Worm (Caenorhabditis elegans) whole organism, L4 larva: ENCODE results near the gene C14C6.3.

Experiments used
- D1046.2 ChIP-seq: fragments of 200-800 bp; sonication (Bioruptor generic); IDR thresholded peaks from 2 replicates; pipeline ENCODE4 v1.3.6; 2022; ENCODE audit warnings: missing genetic modification characterization, missing compliant biosample characterization
- F26F4.8 ChIP-seq: fragments of 200-800 bp; sonication (Bioruptor generic); conservative IDR thresholded peaks from 2 replicates; pipeline ENCODE4 v1.3.6; 2022; ENCODE audit warnings: missing genetic modification characterization, missing compliant biosample characterization
- F44E2.7 ChIP-seq: fragments of 200-800 bp; sonication (Bioruptor generic); IDR thresholded peaks from 2 replicates; pipeline ENCODE4 v2.1.2; 2022; ENCODE audit warnings: missing genetic modification characterization, missing compliant biosample characterization
- F49E8.2 ChIP-seq: sonication (generic microtip); optimal IDR thresholded peaks from 2 replicates; lab custom pipeline; 2016; ENCODE audit warnings: missing compliant biosample characterization, mild to moderate bottlenecking, missing genetic modification characterization, borderline replicate concordance
- T20F7.1 ChIP-seq: fragments of 200-800 bp; sonication (Bioruptor generic); optimal IDR thresholded peaks from 2 replicates; lab custom pipeline; 2018; ENCODE audit warnings: mild to moderate bottlenecking, missing genetic modification characterization, missing compliant biosample characterization
- Y105C5A.15 ChIP-seq: fragments of 200-800 bp; sonication (Bioruptor generic); IDR thresholded peaks from 2 replicates; pipeline ENCODE4 v1.3.6; 2022; ENCODE audit warnings: missing genetic modification characterization, missing compliant biosample characterization
- Y48G9A.11 ChIP-seq: fragments of 200-800 bp; sonication (Bioruptor generic); IDR thresholded peaks from 2 replicates; pipeline ENCODE4 v1.3.6; 2022; ENCODE audit warnings: missing genetic modification reagents, missing genetic modification characterization, missing compliant biosample characterization
- Y5F2A.4 ChIP-seq: fragments of 200-800 bp; sonication (Bioruptor generic); optimal IDR thresholded peaks from 2 replicates; lab custom pipeline; 2018; ENCODE audit warnings: mild to moderate bottlenecking, missing genetic modification characterization, missing compliant biosample characterization
- ZK337.2 ChIP-seq: fragments of 200-800 bp; sonication (Bioruptor generic); IDR thresholded peaks from 2 replicates; pipeline ENCODE4 v1.3.6; 2022; ENCODE audit warnings: missing genetic modification reagents, missing genetic modification characterization, missing compliant biosample characterization
- ama-1 ChIP-seq: fragments of 150-350 bp; optimal IDR thresholded peaks from 2 replicates; lab custom pipeline; 2014; ENCODE audit warnings: inconsistent platforms, mixed read lengths
- ceh-28 ChIP-seq: fragments of 150-350 bp; optimal IDR thresholded peaks from 2 replicates; lab custom pipeline; 2014; ENCODE audit warnings: missing biosample characterization, missing genetic modification reagents, missing genetic modification characterization
- dmd-6 ChIP-seq: fragments of 200-800 bp; sonication (Bioruptor generic); IDR thresholded peaks from 2 replicates; pipeline ENCODE4 v1.3.6; 2022; ENCODE audit warnings: missing genetic modification reagents, missing genetic modification characterization, missing compliant biosample characterization
- dmd-8 ChIP-seq: fragments of 200-800 bp; sonication (Bioruptor generic); IDR thresholded peaks from 2 replicates; pipeline ENCODE4 v1.3.6; 2022; ENCODE audit warnings: missing genetic modification characterization, missing compliant biosample characterization
- dpl-1 ChIP-seq: fragments of 150-350 bp; optimal IDR thresholded peaks from 2 replicates; lab custom pipeline; 2014; ENCODE audit warnings: missing biosample characterization, missing genetic modification reagents, missing genetic modification characterization
- egl-27 ChIP-seq: sonication (generic microtip); optimal IDR thresholded peaks from 3 replicates; lab custom pipeline; 2017; ENCODE audit warnings: missing biosample characterization, missing genetic modification reagents, missing genetic modification characterization
- fos-1 ChIP-seq: fragments of 150-350 bp; optimal IDR thresholded peaks from 2 replicates; lab custom pipeline; 2014; ENCODE audit warnings: missing biosample characterization, missing genetic modification characterization
- hif-1 ChIP-seq, 2 experiments: sonication (generic microtip); optimal IDR thresholded peaks; 2 replicates each; lab custom pipeline; 2016 to 2017; ENCODE audit warnings: missing compliant biosample characterization in 2 of 2, missing genetic modification characterization in 2 of 2, missing genetic modification reagents in 2 of 2, missing genotype in 2 of 2, mild to moderate bottlenecking in 1 of 2
- hlh-30 ChIP-seq: sonication (generic microtip); optimal IDR thresholded peaks from 2 replicates; lab custom pipeline; 2017; ENCODE audit warnings: antibody characterized with exemption, mild to moderate bottlenecking, missing genetic modification characterization, missing compliant biosample characterization; ENCODE audit not compliant: insufficient read depth
- lin-1 ChIP-seq: fragments of 200-800 bp; sonication (Bioruptor generic); IDR thresholded peaks from 2 replicates; pipeline ENCODE4 v1.3.6; 2022; ENCODE audit warnings: missing genetic modification reagents, missing genetic modification characterization, missing compliant biosample characterization
- lin-13 ChIP-seq: fragments of 150-350 bp; optimal IDR thresholded peaks from 2 replicates; lab custom pipeline; 2014; ENCODE audit warnings: missing biosample characterization, missing genetic modification reagents, missing genetic modification characterization
- mep-1 ChIP-seq: fragments of 150-350 bp; sonication (generic microtip); optimal IDR thresholded peaks from 3 replicates; lab custom pipeline; 2014; ENCODE audit warnings: missing biosample characterization, missing genetic modification characterization
- nhr-102 ChIP-seq: sonication (generic microtip); optimal IDR thresholded peaks from 2 replicates; lab custom pipeline; 2016; ENCODE audit warnings: mild to moderate bottlenecking, missing genetic modification characterization, moderate library complexity, missing compliant biosample characterization
- nhr-111 ChIP-seq: fragments of 200-800 bp; sonication (Bioruptor generic); optimal IDR thresholded peaks from 2 replicates; lab custom pipeline; 2018; ENCODE audit warnings: mild to moderate bottlenecking, missing genetic modification characterization, missing compliant biosample characterization
- nhr-237 ChIP-seq: sonication (generic microtip); optimal IDR thresholded peaks from 2 replicates; lab custom pipeline; 2017; ENCODE audit warnings: missing biosample characterization, missing genetic modification characterization
- nhr-28 ChIP-seq: fragments of 150-350 bp; optimal IDR thresholded peaks from 2 replicates; lab custom pipeline; 2014; ENCODE audit warnings: missing biosample characterization, missing genetic modification characterization
- nhr-77 ChIP-seq: fragments of 150-350 bp; optimal IDR thresholded peaks from 2 replicates; lab custom pipeline; 2014; ENCODE audit warnings: missing biosample characterization, missing genetic modification characterization
- pha-4 ChIP-seq, 2 experiments: fragments of 150-350 bp in 1 of 2; fragments of 200-800 bp in 1 of 2; sonication (Bioruptor generic) in 1 of 2; IDR thresholded peaks in 1 of 2; optimal IDR thresholded peaks in 1 of 2; 2 replicates each; pipeline versions ENCODE4 v1.3.6 to Lab custom; 2014 to 2022; ENCODE audit warnings: missing genetic modification characterization in 2 of 2, missing genetic modification reagents in 2 of 2, missing biosample characterization in 1 of 2, missing compliant biosample characterization in 1 of 2
- php-3 ChIP-seq: fragments of 200-800 bp; sonication (Bioruptor generic); IDR thresholded peaks from 2 replicates; pipeline ENCODE4 v1.3.6; 2022; ENCODE audit warnings: missing genetic modification reagents, missing genetic modification characterization, missing compliant biosample characterization
- pqm-1 ChIP-seq: sonication (generic microtip); optimal IDR thresholded peaks from 2 replicates; lab custom pipeline; 2017; ENCODE audit warnings: missing biosample characterization, missing genetic modification characterization
- set-16 ChIP-seq: fragments of 200-800 bp; sonication (Bioruptor generic); IDR thresholded peaks from 2 replicates; pipeline ENCODE4 v1.3.6; 2022; ENCODE audit warnings: missing genetic modification reagents, missing genetic modification characterization, missing compliant biosample characterization
- skn-1 ChIP-seq: fragments of 150-350 bp; optimal IDR thresholded peaks from 2 replicates; lab custom pipeline; 2014; ENCODE audit warnings: missing biosample characterization, missing genetic modification characterization
- snpc-1.2 ChIP-seq: fragments of 200-800 bp; sonication (Bioruptor generic); IDR thresholded peaks from 2 replicates; pipeline ENCODE4 v1.3.6; 2022; ENCODE audit warnings: missing genetic modification reagents, missing genetic modification characterization, missing compliant biosample characterization
- zag-1 ChIP-seq: fragments of 150-350 bp; optimal IDR thresholded peaks from 2 replicates; lab custom pipeline; 2014; ENCODE audit warnings: missing biosample characterization, missing genetic modification characterization
- zfp-2 ChIP-seq: sonication (generic microtip); optimal IDR thresholded peaks from 2 replicates; lab custom pipeline; 2016; ENCODE audit warnings: mild to moderate bottlenecking, missing genetic modification characterization, missing compliant biosample characterization
- zip-2 ChIP-seq: fragments of 150-350 bp; optimal IDR thresholded peaks from 2 replicates; lab custom pipeline; 2014; ENCODE audit warnings: missing biosample characterization, missing genetic modification characterization
- ztf-11 ChIP-seq: fragments of 150-350 bp; optimal IDR thresholded peaks from 2 replicates; lab custom pipeline; 2014; ENCODE audit warnings: missing biosample characterization, missing genetic modification characterization
- ztf-7 ChIP-seq: fragments of 150-350 bp; optimal IDR thresholded peaks from 2 replicates; lab custom pipeline; 2014; ENCODE audit warnings: missing biosample characterization, missing genetic modification characterization

Gene C14C6.3

DNA sequence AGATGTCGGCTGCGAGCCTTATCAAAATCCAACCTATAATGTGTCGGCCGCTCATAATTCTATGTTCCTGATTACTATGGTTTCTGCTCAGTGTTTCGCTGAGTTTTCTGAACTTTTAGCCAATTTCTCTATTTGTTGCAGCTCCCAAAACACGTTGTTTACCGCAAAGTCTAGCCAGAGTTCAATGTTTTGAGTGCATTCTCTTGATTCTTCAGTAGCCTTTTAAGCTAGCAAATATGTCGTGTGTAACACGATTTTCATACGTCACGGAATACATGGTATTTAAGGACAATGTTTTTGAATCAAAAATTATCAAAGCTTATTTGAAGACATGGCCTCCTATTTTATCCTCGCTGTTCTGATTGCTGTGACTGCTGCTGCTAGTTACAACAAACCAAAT, 38.1 kb upstream of the C14C6.3 start, which contains the start of gene srlf-19:
Gene srlf-19 (plus strand): TSS at position 301 of the 400 bp plus-strand sequence.
- TF ChIP-seq F49E8.2, result no peak
- no peak for TF ChIP-seq ztf-7 (tag; lab: Kevin White, UChicago)
- TF ChIP-seq ceh-28 (tag; lab: Kevin White, UChicago), result no peak
- TF ChIP-seq Y105C5A.15 (GFP tag; lab: Robert Waterston, UW), result no peak
- TF ChIP-seq nhr-237 (tag; lab: Kevin White, UChicago), result no peak
- TF ChIP-seq F44E2.7 (GFP tag; lab: Robert Waterston, UW), result no peak
- TF ChIP-seq dmd-8, result no peak
- no peak for TF ChIP-seq ama-1 (lab: Kevin White, UChicago)
- TF ChIP-seq Y48G9A.11, result no peak
- no peak for TF ChIP-seq pha-4 (GFP tag; IDR thresholded peaks at IDR 0.05; lab: Robert Waterston, UW)
- TF ChIP-seq pha-4 (tag; optimal IDR thresholded peaks at IDR 0.05; lab: Kevin White, UChicago), result no peak
- no peak for TF ChIP-seq D1046.2 (GFP tag; lab: Robert Waterston, UW)

DNA sequence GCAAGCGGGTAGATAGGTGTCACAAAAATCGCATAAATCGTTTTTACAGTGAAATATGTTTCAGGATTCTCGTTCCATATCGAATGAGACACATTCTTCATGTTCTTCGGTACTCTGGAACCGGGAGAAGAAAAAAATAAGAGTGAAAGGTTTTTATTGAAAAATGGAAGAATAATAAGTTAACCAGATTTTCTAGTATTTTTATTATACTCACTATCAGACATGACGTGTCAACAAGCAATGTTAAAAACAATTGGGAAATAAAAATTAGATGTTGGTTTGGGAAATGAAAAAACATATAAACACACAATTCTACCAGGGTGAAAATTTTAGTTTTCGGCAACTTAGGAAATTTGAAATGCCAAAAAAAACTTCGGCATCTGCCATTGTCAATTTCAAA, 30.8 kb upstream of the C14C6.3 start, which contains the start of gene srh-37:
Gene srh-37 (minus strand): TSS at position 101 of the 400 bp plus-strand sequence.
- TF ChIP-seq nhr-77 (no peak), fos-1 (tag; lab: Kevin White, UChicago) (no peak), F26F4.8 (no peak)

DNA sequence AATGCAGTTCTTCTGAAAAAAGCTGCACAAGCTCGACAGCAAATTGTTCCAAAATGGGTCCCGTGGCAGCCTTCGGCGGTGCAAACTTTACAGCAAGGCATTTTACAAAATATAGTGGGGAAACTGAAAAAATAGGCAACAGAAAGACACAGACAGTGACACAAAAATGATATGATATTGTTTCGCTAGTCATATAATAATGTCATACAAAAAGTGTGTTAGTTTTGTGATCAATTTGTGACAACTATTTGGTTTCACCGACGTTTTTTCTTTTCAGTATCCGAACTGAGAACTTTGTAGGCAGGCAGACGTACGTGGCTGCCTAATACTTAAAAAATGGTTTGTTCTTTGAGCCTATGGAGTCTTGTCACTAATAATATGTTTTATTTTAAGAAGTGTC, 23.8 kb upstream of the C14C6.3 start, which contains the start of gene nhr-210:
Gene nhr-210 (minus strand): TSS at position 101 of the 400 bp plus-strand sequence.
- peak; percentile 36 for TF ChIP-seq nhr-28 (tag; lab: Kevin White, UChicago)
- no peak for TF ChIP-seq lin-13 (GFP tag; lab: Kevin White, UChicago)
- TF ChIP-seq php-3 (GFP tag; lab: Robert Waterston, UW), result no peak
- TF ChIP-seq pqm-1, result peak; percentile 12
- no peak for TF ChIP-seq skn-1 (tag; lab: Kevin White, UChicago)
- TF ChIP-seq lin-1 (GFP tag; lab: Robert Waterston, UW), result no peak
- no peak for TF ChIP-seq zfp-2 (tag; lab: Kevin White, UChicago)
- no peak for TF ChIP-seq zag-1 (tag; lab: Kevin White, UChicago)
- TF ChIP-seq nhr-237 (tag; lab: Kevin White, UChicago), result no peak
- TF ChIP-seq ZK337.2 (GFP tag; lab: Robert Waterston, UW), result no peak
- TF ChIP-seq Y5F2A.4, result no peak
- no peak for TF ChIP-seq ztf-7 (tag; lab: Kevin White, UChicago)
- TF ChIP-seq hif-1 (tag; optimal IDR thresholded peaks at IDR 0.05; lab: Kevin White, UChicago), result no peak
- TF ChIP-seq ztf-11, result no peak
- no peak for TF ChIP-seq set-16 (GFP tag; lab: Robert Waterston, UW)
- TF ChIP-seq nhr-102, result peak; percentile 77

DNA sequence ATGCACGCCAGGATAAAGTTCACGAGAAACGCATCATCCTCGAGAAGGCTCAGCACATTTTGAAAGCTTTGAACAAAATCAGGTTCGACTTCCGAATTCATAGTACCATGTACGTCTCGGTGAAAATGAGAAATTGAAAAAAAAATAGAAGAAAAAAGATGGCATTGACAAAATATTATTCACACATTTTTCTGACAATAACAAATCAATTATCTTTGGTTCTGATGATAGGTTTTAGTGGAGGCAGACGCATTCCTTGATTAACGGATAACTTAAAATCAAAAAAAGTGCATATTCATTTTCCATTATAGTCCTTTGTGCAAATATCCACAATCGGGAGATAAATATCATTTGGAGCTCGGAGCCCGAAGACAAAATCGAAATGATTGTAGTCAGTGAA, 21.8 kb upstream of the C14C6.3 start, which contains the start of gene srw-107:
Gene srw-107 (minus strand): TSS at position 101 of the 400 bp plus-strand sequence.
- no peak for TF ChIP-seq snpc-1.2
- TF ChIP-seq nhr-28 (tag; lab: Kevin White, UChicago), result no peak
- TF ChIP-seq zip-2, result no peak
- TF ChIP-seq nhr-111 (GFP tag; lab: Kevin White, UChicago), result no peak
- TF ChIP-seq zag-1 (tag; lab: Kevin White, UChicago), result no peak
- TF ChIP-seq mep-1, result no peak
- TF ChIP-seq egl-27 (tag; lab: Kevin White, UChicago), result no peak
- TF ChIP-seq dpl-1 (GFP tag; lab: Kevin White, UChicago), result no peak
- no peak for TF ChIP-seq F49E8.2
- TF ChIP-seq pqm-1, result no peak

DNA sequence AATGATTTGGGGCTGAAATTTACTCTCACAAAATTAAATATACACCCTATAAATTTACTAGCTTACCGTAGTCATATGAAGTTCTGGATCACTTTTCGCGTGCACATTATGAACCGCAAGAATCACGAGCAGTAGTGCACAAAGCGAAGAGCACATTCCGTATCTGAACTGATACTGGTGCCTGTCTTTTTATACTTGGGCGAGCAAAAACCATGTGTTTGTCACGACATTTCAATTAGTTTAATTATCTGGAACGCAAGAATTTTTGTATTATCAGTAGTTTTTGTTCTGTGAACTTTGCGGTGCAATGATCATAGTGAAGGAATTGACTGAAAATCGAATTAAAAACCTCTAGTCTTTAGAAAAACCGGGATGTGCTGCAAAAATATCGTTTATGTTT, 19.2 kb upstream of the C14C6.3 start, which contains the start of gene lipl-3:
Gene lipl-3 (minus strand): TSS at position 161 of the 400 bp plus-strand sequence.
- TF ChIP-seq ceh-28 (tag; lab: Kevin White, UChicago) (no peak), hlh-30 (tag; lab: Kevin White, UChicago) (peak; percentile 15), nhr-28 (tag; lab: Kevin White, UChicago) (peak; percentile 65), nhr-102 (no peak), T20F7.1 (GFP tag; lab: Kevin White, UChicago) (no peak), dmd-6 (GFP tag; lab: Robert Waterston, UW) (peak; percentile 77)
- TF ChIP-seq, all 104 proteins: peak for 3
